Worm (Caenorhabditis elegans) whole organism, young adult: Measurements from ENCODE around the gene exl-1.

Source experiments
- D2030.7 ChIP-seq: fragments of 200-800 bp; sonication (Bioruptor generic); IDR thresholded peaks from 2 replicates; pipeline ENCODE4 v1.3.6; 2022; ENCODE audit warnings: missing genetic modification reagents, missing genetic modification characterization, missing compliant biosample characterization
- F33H1.4 ChIP-seq: fragments of 200-800 bp; sonication (Bioruptor generic); IDR thresholded peaks from 2 replicates; pipeline ENCODE4 v1.3.6; 2022; ENCODE audit warnings: missing genetic modification reagents, missing genetic modification characterization, missing compliant biosample characterization
- F49E8.2 ChIP-seq: sonication (generic microtip); optimal IDR thresholded peaks from 3 replicates; lab custom pipeline; 2017; ENCODE audit warnings: missing genetic modification characterization, mild to moderate bottlenecking, missing compliant biosample characterization, antibody characterized with exemption, moderate library complexity; ENCODE audit not compliant: insufficient read depth
- T26A5.8 ChIP-seq: sonication (generic microtip); optimal IDR thresholded peaks from 2 replicates; lab custom pipeline; 2016; ENCODE audit warnings: missing genetic modification characterization, missing compliant biosample characterization
- Y95B8A.8 ChIP-seq: fragments of 200-800 bp; sonication (Bioruptor generic); IDR thresholded peaks from 2 replicates; pipeline ENCODE4 v1.3.6; 2022; ENCODE audit warnings: missing genetic modification reagents, missing genetic modification characterization, missing compliant biosample characterization
- athp-1 ChIP-seq: sonication (generic microtip); optimal IDR thresholded peaks from 2 replicates; lab custom pipeline; 2017; ENCODE audit warnings: mild to moderate bottlenecking, missing genetic modification characterization, missing compliant biosample characterization
- attf-6 ChIP-seq: fragments of 200-800 bp; sonication (Bioruptor generic); IDR thresholded peaks from 2 replicates; pipeline ENCODE4 v1.3.6; 2022; ENCODE audit warnings: missing genetic modification reagents, missing genetic modification characterization, missing compliant biosample characterization
- ceh-100 ChIP-seq: fragments of 200-800 bp; sonication (Bioruptor generic); IDR thresholded peaks from 2 replicates; pipeline ENCODE4 v1.3.6; 2022; ENCODE audit warnings: missing genetic modification reagents, missing genetic modification characterization, missing compliant biosample characterization
- ceh-91 ChIP-seq: fragments of 200-800 bp; sonication (Bioruptor generic); IDR thresholded peaks from 2 replicates; pipeline ENCODE4 v1.3.6; 2022; ENCODE audit warnings: missing genetic modification reagents, missing genetic modification characterization, missing compliant biosample characterization
- chd-7 ChIP-seq: sonication (generic microtip); optimal IDR thresholded peaks from 2 replicates; lab custom pipeline; 2016; ENCODE audit warnings: mild to moderate bottlenecking, missing genetic modification characterization, moderate library complexity, missing compliant biosample characterization
- dox-1 ChIP-seq: fragments of 200-800 bp; sonication (Bioruptor generic); IDR thresholded peaks from 2 replicates; pipeline ENCODE4 v1.3.6; 2022; ENCODE audit warnings: missing genetic modification reagents, missing genetic modification characterization, missing compliant biosample characterization
- dpl-1 ChIP-seq: fragments of 150-350 bp; optimal IDR thresholded peaks from 2 replicates; lab custom pipeline; 2014; ENCODE audit warnings: missing biosample characterization, missing genetic modification reagents, missing genetic modification characterization
- efl-1 ChIP-seq: fragments of 150-350 bp; optimal IDR thresholded peaks from 2 replicates; lab custom pipeline; 2014; ENCODE audit warnings: missing biosample characterization, missing genetic modification reagents, missing genetic modification characterization
- ekl-4 ChIP-seq: fragments of 200-800 bp; sonication (Bioruptor generic); IDR thresholded peaks from 2 replicates; pipeline ENCODE4 v1.3.6; 2022; ENCODE audit warnings: missing genetic modification reagents, missing genetic modification characterization, missing compliant biosample characterization
- gei-17 ChIP-seq: fragments of 200-800 bp; sonication (Bioruptor generic); optimal IDR thresholded peaks from 2 replicates; lab custom pipeline; 2018; ENCODE audit warnings: mild to moderate bottlenecking, missing genetic modification characterization, missing compliant biosample characterization
- him-1 ChIP-seq: sonication (generic microtip); optimal IDR thresholded peaks from 2 replicates; lab custom pipeline; 2016; ENCODE audit warnings: missing genotype, missing genetic modification reagents, missing genetic modification characterization, missing compliant biosample characterization
- hmg-1.2 ChIP-seq: fragments of 200-800 bp; sonication (Bioruptor generic); IDR thresholded peaks from 2 replicates; pipeline ENCODE4 v1.3.6; 2022; ENCODE audit warnings: missing genetic modification reagents, missing genetic modification characterization, missing compliant biosample characterization
- hrde-1 ChIP-seq: sonication (generic microtip); optimal IDR thresholded peaks from 2 replicates; lab custom pipeline; 2016; ENCODE audit warnings: missing genetic modification characterization, mild to moderate bottlenecking, missing compliant biosample characterization, moderate library complexity, missing genotype, missing genetic modification reagents, borderline replicate concordance
- lin-54 ChIP-seq: fragments of 200-800 bp; sonication (Bioruptor generic); optimal IDR thresholded peaks from 2 replicates; lab custom pipeline; 2018; ENCODE audit warnings: mild to moderate bottlenecking, missing genetic modification characterization, missing compliant biosample characterization
- lsl-1 ChIP-seq: fragments of 200-800 bp; sonication (Bioruptor generic); optimal IDR thresholded peaks from 2 replicates; lab custom pipeline; 2018; ENCODE audit warnings: mild to moderate bottlenecking, missing genetic modification characterization, moderate library complexity, missing compliant biosample characterization
- madf-6 ChIP-seq: fragments of 200-800 bp; sonication (Bioruptor generic); IDR thresholded peaks from 2 replicates; pipeline ENCODE4 v1.3.6; 2022; ENCODE audit warnings: missing genetic modification reagents, missing genetic modification characterization, missing compliant biosample characterization
- madf-8 ChIP-seq: fragments of 200-800 bp; sonication (Bioruptor generic); conservative IDR thresholded peaks from 2 replicates; pipeline ENCODE4 v1.3.6; 2022; ENCODE audit warnings: missing genetic modification reagents, missing genetic modification characterization, missing compliant biosample characterization
- mcd-1 ChIP-seq: fragments of 200-800 bp; sonication (Bioruptor generic); IDR thresholded peaks from 2 replicates; pipeline ENCODE4 v1.3.6; 2022; ENCODE audit warnings: missing genetic modification reagents, missing genetic modification characterization, missing compliant biosample characterization
- mel-28 ChIP-seq: sonication (generic microtip); optimal IDR thresholded peaks from 2 replicates; lab custom pipeline; 2016; ENCODE audit warnings: borderline replicate concordance, mild to moderate bottlenecking, missing genetic modification characterization, missing compliant biosample characterization
- nfya-2 ChIP-seq: fragments of 200-800 bp; sonication (Bioruptor generic); IDR thresholded peaks from 2 replicates; pipeline ENCODE4 v1.3.6; 2022; ENCODE audit warnings: missing genetic modification reagents, missing genetic modification characterization, missing compliant biosample characterization
- snpc-1.1 ChIP-seq: sonication (generic microtip); optimal IDR thresholded peaks from 2 replicates; lab custom pipeline; 2017; ENCODE audit warnings: missing genetic modification characterization, mild to moderate bottlenecking, missing compliant biosample characterization, antibody characterized with exemption, moderate library complexity, missing genotype, missing genetic modification reagents; ENCODE audit not compliant: insufficient read depth
- snpc-1.3 ChIP-seq: sonication (generic microtip); optimal IDR thresholded peaks from 2 replicates; lab custom pipeline; 2017; ENCODE audit warnings: missing genetic modification characterization, mild to moderate bottlenecking, missing compliant biosample characterization, antibody characterized with exemption, moderate library complexity, missing genotype, missing genetic modification reagents; ENCODE audit not compliant: insufficient read depth
- snpc-3.4 ChIP-seq: sonication (generic microtip); optimal IDR thresholded peaks from 2 replicates; lab custom pipeline; 2017; ENCODE audit warnings: missing genetic modification characterization, mild to moderate bottlenecking, missing compliant biosample characterization, antibody characterized with exemption, moderate library complexity, missing genotype, missing genetic modification reagents
- snpc-4 ChIP-seq, 5 experiments: fragments of 150-350 bp in 1 of 5; sonication (generic microtip) in 4 of 5; optimal IDR thresholded peaks; 2 replicates each; lab custom pipeline; 2014 to 2018; ENCODE audit warnings: missing genetic modification characterization in 5 of 5, missing biosample characterization in 3 of 5, antibody characterized with exemption in 2 of 5, mild to moderate bottlenecking in 2 of 5, missing compliant biosample characterization in 2 of 5, missing genotype in 2 of 5, moderate library complexity in 2 of 5, missing genetic modification reagents in 1 of 5
- sptf-2 ChIP-seq: fragments of 200-800 bp; sonication (Bioruptor generic); optimal IDR thresholded peaks from 2 replicates; lab custom pipeline; 2018; ENCODE audit warnings: mild to moderate bottlenecking, missing genetic modification characterization, missing compliant biosample characterization
- tbp1 ChIP-seq: fragments of 200-800 bp; sonication (Bioruptor generic); optimal IDR thresholded peaks from 2 replicates; lab custom pipeline; 2018; ENCODE audit warnings: mild to moderate bottlenecking, missing genetic modification characterization, missing compliant biosample characterization
- tlf-1 ChIP-seq: fragments of 200-800 bp; sonication (Bioruptor generic); optimal IDR thresholded peaks from 2 replicates; lab custom pipeline; 2018; ENCODE audit warnings: mild to moderate bottlenecking, missing genetic modification characterization, missing compliant biosample characterization
- unc-130 ChIP-seq: sonication (generic microtip); optimal IDR thresholded peaks from 2 replicates; lab custom pipeline; 2016; ENCODE audit warnings: missing genetic modification reagents, missing genetic modification characterization, missing compliant biosample characterization
- xnd-1 ChIP-seq: sonication (generic microtip); optimal IDR thresholded peaks from 2 replicates; lab custom pipeline; 2016; ENCODE audit warnings: missing genotype, missing genetic modification reagents, missing genetic modification characterization, missing compliant biosample characterization
- ztf-6 ChIP-seq: fragments of 200-800 bp; sonication (Bioruptor generic); IDR thresholded peaks from 2 replicates; pipeline ENCODE4 v1.3.6; 2022; ENCODE audit warnings: missing genetic modification reagents, missing genetic modification characterization, missing compliant biosample characterization

exl-1 gene

DNA sequence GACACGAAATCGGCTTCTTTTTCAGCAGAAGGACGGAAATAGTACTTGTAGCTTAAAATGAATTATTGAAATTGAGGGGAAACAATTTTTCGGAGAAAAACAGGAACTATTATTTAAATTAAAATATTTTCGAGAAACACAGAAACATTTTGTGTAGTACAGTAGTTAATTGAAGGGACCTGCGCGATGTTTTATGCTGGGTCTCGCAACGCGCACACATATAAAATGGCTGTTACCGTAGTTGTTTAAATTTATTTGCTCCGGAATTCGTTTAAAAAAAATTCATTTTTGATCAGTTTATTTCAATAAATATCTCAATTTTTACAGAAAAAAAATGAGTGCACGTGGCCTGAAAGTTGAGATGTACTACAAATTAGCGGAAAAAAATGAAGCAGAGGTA, 2.5 kb downstream of the exl-1 start, which contains the start of gene dsb-2:
Gene dsb-2 (plus strand): TSS at position 328 of the 400 bp plus-strand sequence.
- TF ChIP-seq ztf-6 (GFP tag; lab: Robert Waterston, UW) (no peak), unc-130 (peak; percentile 39), mel-28 (tag; lab: Kevin White, UChicago) (no peak), F49E8.2 (tag; lab: Kevin White, UChicago) (peak; percentile 67), Y95B8A.8 (0 out of 2 replicates have a peak, but pooled peaks have one; percentile 50), ceh-91 (GFP tag; lab: Robert Waterston, UW) (peak; percentile 72; the same call in 1 of the 2 replicates), hmg-1.2 (peak; percentile 32; the same call in 1 of the 2 replicates), attf-6 (GFP tag; lab: Robert Waterston, UW) (peak; percentile 27; the same call in 1 of the 2 replicates), ceh-100 (peak; percentile 20; the same call in 1 of the 2 replicates), dox-1 (GFP tag; lab: Robert Waterston, UW) (peak; percentile 70; the same call in 1 of the 2 replicates), tlf-1 (GFP tag; lab: Kevin White, UChicago) (peak; percentile 24), lin-54 (GFP tag; lab: Kevin White, UChicago) (peak; percentile 84), him-1 (tag; lab: Kevin White, UChicago) (peak; percentile 71), nfya-2 (GFP tag; lab: Robert Waterston, UW) (no peak), T26A5.8 (tag; lab: Kevin White, UChicago) (no peak), madf-8 (GFP tag; lab: Robert Waterston, UW) (peak; percentile 89), hrde-1 (tag; lab: Kevin White, UChicago) (no peak), lsl-1 (GFP tag; lab: Kevin White, UChicago) (peak; percentile 99), snpc-4 (GFP tag; optimal IDR thresholded peaks at IDR 0.05; lab: Kevin White, UChicago) (peak; percentile 7), snpc-4 (tag; optimal IDR thresholded peaks at IDR 0.05; lab: Kevin White, UChicago) (peak in 1 of 4 experiments; percentile 27), chd-7 (tag; lab: Kevin White, UChicago) (no peak), sptf-2 (no peak), snpc-1.3 (tag; lab: Kevin White, UChicago) (peak; percentile 16), D2030.7 (GFP tag; lab: Robert Waterston, UW) (peak; percentile 79; the same call in 1 of the 2 replicates), gei-17 (GFP tag; lab: Kevin White, UChicago) (no peak), xnd-1 (tag; lab: Kevin White, UChicago) (peak; percentile 96), snpc-3.4 (tag; lab: Kevin White, UChicago) (peak; percentile 29), tbp1 (peak; percentile 42), madf-6 (GFP tag; lab: Robert Waterston, UW) (peak; percentile 97), athp-1 (peak; percentile 19), snpc-1.1 (tag; lab: Kevin White, UChicago) (peak; percentile 3), efl-1 (GFP tag; lab: Kevin White, UChicago) (peak; percentile 58), ekl-4 (GFP tag; lab: Robert Waterston, UW) (peak; percentile 35; the same call in 1 of the 2 replicates), dpl-1 (GFP tag; lab: Kevin White, UChicago) (peak; percentile 29), mcd-1 (GFP tag; lab: Robert Waterston, UW) (peak; percentile 60), F33H1.4 (peak; percentile 96)

DNA sequence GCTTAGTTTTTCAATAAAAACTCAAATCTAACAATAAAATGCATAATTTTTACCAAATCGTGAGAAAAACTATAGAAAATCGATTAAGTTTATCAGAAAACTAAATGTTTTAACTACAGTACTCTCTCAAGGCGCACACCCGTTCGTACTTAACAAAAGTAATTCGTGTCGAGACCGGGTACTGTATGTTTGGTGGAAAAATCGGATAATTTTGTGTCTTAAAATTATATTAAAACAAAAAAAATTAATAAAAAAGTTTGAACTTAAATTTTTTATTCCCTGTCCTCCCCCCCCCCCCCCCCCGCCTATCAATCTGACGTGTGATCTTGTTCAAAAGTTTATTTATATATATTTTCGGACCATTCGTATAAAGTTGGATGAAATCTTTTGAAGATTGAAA, 5.0 kb downstream of the exl-1 start, which contains the start of gene F26H11.4:
Gene F26H11.4 (plus strand): TSS at position 301 of the 400 bp plus-strand sequence.
- TF ChIP-seq lsl-1 (GFP tag; lab: Kevin White, UChicago) = peak; percentile 70
- TF ChIP-seq snpc-4 (GFP tag; optimal IDR thresholded peaks at IDR 0.05; lab: Kevin White, UChicago) = no peak
- TF ChIP-seq snpc-4 (tag; optimal IDR thresholded peaks at IDR 0.05; lab: Kevin White, UChicago) = no peak
